Worm (Caenorhabditis elegans) whole organism, mixed stage, embryonic: ENCODE measurements around the gene Y32H12A.6.

Experiments used
- M03D4.4 ChIP-seq: sonication (generic microtip); optimal IDR thresholded peaks from 2 replicates; lab custom pipeline; 2017; ENCODE audit warnings: mild to moderate bottlenecking, missing genetic modification characterization, missing compliant biosample characterization
- bed-3 ChIP-seq: fragments of 200-800 bp; sonication (Bioruptor generic); optimal IDR thresholded peaks from 3 replicates; lab custom pipeline; 2018; ENCODE audit warnings: mild to moderate bottlenecking, missing genetic modification characterization, moderate library complexity, missing compliant biosample characterization
- blmp-1 ChIP-seq: fragments of 150-350 bp; optimal IDR thresholded peaks from 2 replicates; lab custom pipeline; 2014; ENCODE audit warnings: missing biosample characterization, missing genetic modification characterization
- ceh-39 ChIP-seq: fragments of 150-350 bp; optimal IDR thresholded peaks from 2 replicates; lab custom pipeline; 2014; ENCODE audit warnings: missing biosample characterization, missing genetic modification characterization
- ceh-43 ChIP-seq: fragments of 200-800 bp; sonication (Bioruptor generic); optimal IDR thresholded peaks from 2 replicates; lab custom pipeline; 2018; ENCODE audit warnings: mild to moderate bottlenecking, missing genetic modification characterization, moderate library complexity, missing compliant biosample characterization
- ceh-83 ChIP-seq: fragments of 200-800 bp; sonication (Bioruptor generic); optimal IDR thresholded peaks from 2 replicates; lab custom pipeline; 2018; ENCODE audit warnings: mild to moderate bottlenecking, missing genetic modification characterization, missing compliant biosample characterization
- ces-1 ChIP-seq: fragments of 150-350 bp; optimal IDR thresholded peaks from 2 replicates; lab custom pipeline; 2014; ENCODE audit warnings: missing biosample characterization, missing genetic modification reagents, missing genetic modification characterization
- drap-1 ChIP-seq: fragments of 200-800 bp; sonication (Bioruptor generic); optimal IDR thresholded peaks from 3 replicates; lab custom pipeline; 2018; ENCODE audit warnings: mild to moderate bottlenecking, missing genetic modification characterization, missing compliant biosample characterization
- elt-1 ChIP-seq: sonication (generic microtip); optimal IDR thresholded peaks from 2 replicates; lab custom pipeline; 2017; ENCODE audit warnings: missing genetic modification characterization, mild to moderate bottlenecking, missing compliant biosample characterization, antibody characterized with exemption, moderate library complexity, borderline replicate concordance; ENCODE audit not compliant: insufficient read depth
- elt-3 ChIP-seq: fragments of 150-350 bp; optimal IDR thresholded peaks from 2 replicates; lab custom pipeline; 2014; ENCODE audit warnings: missing biosample characterization, missing genetic modification characterization
- flh-1 ChIP-seq: fragments of 200-800 bp; sonication (Bioruptor generic); optimal IDR thresholded peaks from 2 replicates; lab custom pipeline; 2018; ENCODE audit warnings: mild to moderate bottlenecking, missing genetic modification characterization, moderate library complexity, missing compliant biosample characterization
- ham-2 ChIP-seq: fragments of 200-800 bp; sonication (Bioruptor generic); optimal IDR thresholded peaks from 2 replicates; lab custom pipeline; 2018; ENCODE audit warnings: mild to moderate bottlenecking, missing genetic modification characterization, missing compliant biosample characterization
- hlh-1 ChIP-seq: fragments of 150-350 bp; optimal IDR thresholded peaks from 2 replicates; lab custom pipeline; 2014; ENCODE audit warnings: missing biosample characterization, missing genetic modification reagents, missing genetic modification characterization
- lin-13 ChIP-seq: fragments of 150-350 bp; optimal IDR thresholded peaks from 2 replicates; lab custom pipeline; 2014; ENCODE audit warnings: missing biosample characterization, missing genetic modification characterization
- lin-32 ChIP-seq: fragments of 200-800 bp; sonication (Bioruptor generic); optimal IDR thresholded peaks from 2 replicates; lab custom pipeline; 2018; ENCODE audit warnings: mild to moderate bottlenecking, missing genetic modification characterization, missing compliant biosample characterization
- lsy-2 ChIP-seq: fragments of 150-350 bp; optimal IDR thresholded peaks from 2 replicates; lab custom pipeline; 2014; ENCODE audit warnings: missing biosample characterization, missing genetic modification characterization
- mab-5 ChIP-seq: fragments of 150-350 bp; optimal IDR thresholded peaks from 2 replicates; lab custom pipeline; 2014; ENCODE audit warnings: missing biosample characterization, missing genetic modification characterization
- mep-1 ChIP-seq: fragments of 150-350 bp; optimal IDR thresholded peaks from 2 replicates; lab custom pipeline; 2017; ENCODE audit warnings: missing biosample characterization, missing genetic modification reagents, missing genetic modification characterization, inconsistent platforms
- nhr-12 ChIP-seq: fragments of 150-350 bp; optimal IDR thresholded peaks from 2 replicates; lab custom pipeline; 2014; ENCODE audit warnings: missing biosample characterization, missing genetic modification characterization
- nhr-28 ChIP-seq: fragments of 150-350 bp; optimal IDR thresholded peaks from 2 replicates; lab custom pipeline; 2014; ENCODE audit warnings: missing biosample characterization, missing genetic modification characterization
- pha-4 ChIP-seq: fragments of 150-350 bp; optimal IDR thresholded peaks from 2 replicates; lab custom pipeline; 2018; ENCODE audit warnings: missing biosample characterization, missing genetic modification reagents, missing genetic modification characterization
- sem-2 ChIP-seq: fragments of 200-800 bp; sonication (Bioruptor generic); optimal IDR thresholded peaks from 2 replicates; lab custom pipeline; 2018; ENCODE audit warnings: mild to moderate bottlenecking, missing genetic modification characterization, missing compliant biosample characterization
- snpc-4 ChIP-seq: fragments of 150-350 bp; optimal IDR thresholded peaks from 2 replicates; lab custom pipeline; 2014; ENCODE audit warnings: missing biosample characterization, missing genetic modification characterization
- sptf-1 ChIP-seq: sonication (generic microtip); optimal IDR thresholded peaks from 2 replicates; lab custom pipeline; 2017; ENCODE audit warnings: mild to moderate bottlenecking, missing genetic modification characterization, moderate library complexity, missing compliant biosample characterization
- tbx-8 ChIP-seq: fragments of 200-800 bp; sonication (Bioruptor generic); optimal IDR thresholded peaks from 2 replicates; lab custom pipeline; 2018; ENCODE audit warnings: mild to moderate bottlenecking, missing genetic modification characterization, moderate library complexity, missing compliant biosample characterization
- unc-120 ChIP-seq: sonication (generic microtip); optimal IDR thresholded peaks from 2 replicates; lab custom pipeline; 2017; ENCODE audit warnings: missing genetic modification characterization, missing compliant biosample characterization; ENCODE audit not compliant: poor library complexity, severe bottlenecking
- unc-39 ChIP-seq: fragments of 150-350 bp; optimal IDR thresholded peaks from 2 replicates; lab custom pipeline; 2014; ENCODE audit warnings: missing biosample characterization, missing genetic modification characterization
- zip-8 ChIP-seq: fragments of 150-350 bp; optimal IDR thresholded peaks from 2 replicates; lab custom pipeline; 2014; ENCODE audit warnings: missing biosample characterization, missing genetic modification characterization
- ztf-11 ChIP-seq: fragments of 150-350 bp; optimal IDR thresholded peaks from 2 replicates; lab custom pipeline; 2014; ENCODE audit warnings: missing biosample characterization, missing genetic modification characterization

Gene Y32H12A.6

ce11 chrIII:5341382-5341781 is 40.6 kb downstream of the Y32H12A.6 start, which contains the start of gene ZK121.2:
Gene ZK121.2 (plus strand): TSS chrIII:5341682.
- TF ChIP-seq sem-2 (no peak), elt-3 (tag; lab: Kevin White, UChicago) (no peak), unc-39 (tag; lab: Kevin White, UChicago) (no peak), lin-32 (GFP tag; lab: Kevin White, UChicago) (no peak), ces-1 (GFP tag; lab: Kevin White, UChicago) (no peak), zip-8 (no peak)

ce11 chrIII:5340530-5340929 is 41.4 kb downstream of the Y32H12A.6 start:
- TF ChIP-seq tbx-8 (GFP tag; lab: Kevin White, UChicago) = no peak
- no peak for TF ChIP-seq ham-2 (GFP tag; lab: Kevin White, UChicago)
- no peak for TF ChIP-seq M03D4.4 (tag; lab: Kevin White, UChicago)
- no peak for TF ChIP-seq pha-4
- no peak for TF ChIP-seq lin-32 (GFP tag; lab: Kevin White, UChicago)
- no peak for TF ChIP-seq bed-3 (GFP tag; lab: Kevin White, UChicago)
- no peak for TF ChIP-seq ztf-11 (tag; lab: Kevin White, UChicago)
- no peak for TF ChIP-seq unc-39 (tag; lab: Kevin White, UChicago)
- no peak for TF ChIP-seq zip-8
- TF ChIP-seq nhr-12 = no peak
- no peak for TF ChIP-seq snpc-4

DNA sequence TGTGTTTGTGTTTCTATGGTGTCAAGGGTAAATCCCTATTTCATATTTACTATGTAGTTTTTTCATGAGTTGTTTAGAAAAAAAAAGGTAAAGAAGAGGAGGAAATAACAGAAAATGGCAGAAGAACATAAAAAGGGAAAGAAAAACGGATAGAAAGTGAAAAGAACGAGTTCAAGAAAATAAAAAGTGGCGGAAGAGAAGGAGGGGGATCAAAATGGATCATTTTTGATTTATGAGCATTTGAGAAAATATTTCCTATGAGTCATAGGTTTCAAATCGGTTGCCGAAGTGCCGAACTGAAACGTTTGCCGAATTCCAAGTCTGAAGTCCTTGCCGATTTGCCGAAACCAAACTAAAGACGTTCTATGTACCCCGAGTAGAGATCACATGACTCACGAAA is 43.2 kb downstream of the Y32H12A.6 start:
- no peak for TF ChIP-seq nhr-12
- no peak for TF ChIP-seq drap-1
- TF ChIP-seq nhr-28 (tag; lab: Kevin White, UChicago) = no peak
- TF ChIP-seq blmp-1 (tag; lab: Kevin White, UChicago) = no peak
- TF ChIP-seq sptf-1 = no peak
- no peak for TF ChIP-seq unc-120 (tag; lab: Kevin White, UChicago)
- TF ChIP-seq ceh-39 (tag; lab: Kevin White, UChicago) = no peak
- no peak for TF ChIP-seq mep-1 (tag; lab: Kevin White, UChicago)
- TF ChIP-seq lsy-2 (tag; lab: Kevin White, UChicago) = no peak
- no peak for TF ChIP-seq ceh-43
- no peak for TF ChIP-seq mab-5 (tag; lab: Kevin White, UChicago)
- no peak for TF ChIP-seq flh-1 (GFP tag; lab: Kevin White, UChicago)
- no peak for TF ChIP-seq elt-1
- no peak for TF ChIP-seq tbx-8 (GFP tag; lab: Kevin White, UChicago)
- TF ChIP-seq lin-13 (tag; lab: Kevin White, UChicago) = no peak
- no peak for TF ChIP-seq ceh-83
- TF ChIP-seq M03D4.4 (tag; lab: Kevin White, UChicago) = no peak
- no peak for TF ChIP-seq ztf-11 (tag; lab: Kevin White, UChicago)

DNA sequence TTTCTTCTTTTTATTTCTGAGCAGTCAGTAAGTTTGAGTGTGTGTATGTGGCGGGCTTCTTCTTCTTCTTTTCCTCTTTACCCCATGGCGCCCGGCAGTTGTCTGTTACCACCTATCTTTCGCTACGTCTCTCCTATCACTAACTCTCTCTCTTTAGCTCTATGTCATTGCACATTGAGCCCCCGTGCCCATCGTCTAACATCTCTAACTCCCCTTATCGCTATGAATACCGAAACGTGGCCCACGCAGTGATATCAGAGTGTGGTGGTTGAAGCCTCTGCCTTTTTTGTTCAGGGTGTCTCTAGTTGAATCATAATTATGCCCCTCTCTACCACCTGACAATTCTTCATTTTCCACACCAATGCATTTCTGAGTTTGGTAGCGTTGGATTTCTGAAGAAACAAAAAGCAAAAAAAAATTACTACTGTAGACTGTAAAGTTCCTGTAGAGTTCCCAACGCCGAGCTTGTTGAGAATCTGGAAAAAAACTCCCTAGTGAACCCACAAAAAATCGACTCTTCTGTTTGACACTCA is 47.4 kb downstream of the Y32H12A.6 start:
- TF ChIP-seq unc-120 (tag; lab: Kevin White, UChicago) (peak; percentile 20), ces-1 (GFP tag; lab: Kevin White, UChicago) (no peak), hlh-1 (tag; lab: Kevin White, UChicago) (peak; percentile 9)
